Fruit fly (Drosophila melanogaster): ENCODE results near the gene Vps45.

DNA sequence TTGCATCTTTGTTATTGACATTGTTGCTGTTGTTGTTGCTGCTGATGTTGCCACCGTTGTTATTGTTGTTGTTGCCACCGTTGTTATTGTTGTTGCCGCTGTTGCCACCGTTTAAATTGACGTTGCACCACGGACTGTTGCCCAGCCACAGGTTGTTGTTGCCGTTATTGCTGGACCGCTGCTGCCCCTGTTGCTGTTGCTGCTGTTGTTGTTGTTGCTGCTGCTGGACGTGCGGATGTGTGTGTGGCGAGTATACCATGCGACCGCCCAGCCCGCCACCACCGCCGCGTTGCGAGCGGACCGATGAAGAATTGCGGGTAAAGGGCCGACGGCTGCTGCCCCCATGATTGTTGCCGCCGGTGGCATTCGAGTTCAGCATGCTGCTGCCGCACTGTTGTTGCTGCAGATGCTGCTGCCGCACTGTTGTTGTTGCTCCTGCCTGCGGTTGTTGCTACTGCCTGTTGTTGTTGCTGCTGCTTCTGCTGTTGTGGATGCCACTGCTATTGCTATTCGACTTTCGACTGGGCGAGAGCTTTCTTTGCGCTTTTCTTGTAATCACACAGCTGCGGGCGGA is 16.8 kb upstream of the Vps45 start:
- TF ChIP-seq spab (GFP tag; optimal IDR thresholded peaks at IDR 0.05) (no peak), CG31627 (GFP tag; optimal IDR thresholded peaks at IDR 0.05) (no peak), CG8119 (GFP tag; IDR thresholded peaks at IDR 0.05) (no peak), CG15336 (GFP tag; IDR thresholded peaks at IDR 0.05) (no peak), CG16779 (tag; optimal IDR thresholded peaks at IDR 0.05) (no peak), CG10631 (GFP tag; optimal IDR thresholded peaks at IDR 0.05) (no peak), CG6163 (GFP tag; IDR thresholded peaks at IDR 0.05) (no peak), CG8632 (GFP tag; optimal IDR thresholded peaks at IDR 0.05) (no peak), Hr4 (GFP tag; optimal IDR thresholded peaks at IDR 0.05) (no peak), Sox14 (GFP tag; optimal IDR thresholded peaks at IDR 0.05) (no peak), CG11294 (GFP tag; IDR thresholded peaks at IDR 0.05) (no peak), Hr39 (GFP tag; optimal IDR thresholded peaks at IDR 0.05) (no peak), Met (GFP tag; optimal IDR thresholded peaks at IDR 0.05) (no peak)

Data from whole organism, prepupa.